Worm (Caenorhabditis elegans) whole organism, L4 larva: Measurements from ENCODE around the gene magi-1.

Experiments
- duxl-1 ChIP-seq: sonication (generic microtip); optimal IDR thresholded peaks from 2 replicates; lab custom pipeline; 2016; ENCODE audit warnings: mild to moderate bottlenecking, missing genetic modification characterization, moderate library complexity, missing compliant biosample characterization; ENCODE audit not compliant: poor library complexity
- nhr-11 ChIP-seq: fragments of 150-350 bp; optimal IDR thresholded peaks from 2 replicates; lab custom pipeline; 2014; ENCODE audit warnings: missing biosample characterization, missing genetic modification characterization
- nhr-25 ChIP-seq: sonication (generic microtip); optimal IDR thresholded peaks from 2 replicates; lab custom pipeline; 2017; ENCODE audit warnings: missing genetic modification characterization, mild to moderate bottlenecking, missing compliant biosample characterization, antibody characterized with exemption, moderate library complexity, borderline replicate concordance; ENCODE audit not compliant: insufficient read depth
- pha-4 ChIP-seq, 2 experiments: fragments of 150-350 bp in 1 of 2; fragments of 200-800 bp in 1 of 2; sonication (Bioruptor generic) in 1 of 2; IDR thresholded peaks in 1 of 2; optimal IDR thresholded peaks in 1 of 2; 2 replicates each; pipeline versions ENCODE4 v1.3.6 to Lab custom; 2014 to 2022; ENCODE audit warnings: missing genetic modification characterization in 2 of 2, missing genetic modification reagents in 2 of 2, missing biosample characterization in 1 of 2, missing compliant biosample characterization in 1 of 2
- snpc-4 ChIP-seq: fragments of 150-350 bp; optimal IDR thresholded peaks from 2 replicates; lab custom pipeline; 2014; ENCODE audit warnings: missing biosample characterization, missing genetic modification characterization

DNA sequence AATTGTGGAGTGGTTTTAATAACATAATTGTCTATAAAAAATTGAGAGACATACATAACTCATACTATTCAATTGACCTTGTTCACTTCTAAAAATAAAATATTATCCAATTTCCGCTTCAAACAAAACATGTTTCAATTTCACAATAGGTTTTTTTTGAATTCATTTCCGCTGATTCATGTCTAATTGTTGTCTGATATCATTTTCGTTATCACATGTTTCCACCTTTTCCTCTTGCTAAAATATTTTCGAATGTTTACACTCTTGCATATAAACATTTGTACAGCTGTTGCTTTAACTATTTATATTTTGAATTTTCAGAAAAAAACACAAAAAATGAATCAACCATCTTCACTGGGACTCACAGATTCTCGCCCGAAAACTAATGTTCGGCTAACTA is 30.5 kb downstream of the magi-1 start, which contains the start of gene gem-4:
- TF ChIP-seq nhr-25 (tag; lab: Kevin White, UChicago) (no peak), duxl-1 (tag; lab: Kevin White, UChicago) (no peak), snpc-4 (tag; lab: Kevin White, UChicago) (no peak), nhr-11 (no peak), pha-4 (GFP tag; IDR thresholded peaks at IDR 0.05; lab: Robert Waterston, UW) (no peak), pha-4 (tag; optimal IDR thresholded peaks at IDR 0.05; lab: Kevin White, UChicago) (no peak)
